Fruit fly (Drosophila melanogaster) Kc167 (cell line): Measurements from ENCODE around the gene CG31431.

Source experiments
- Sin3A ChIP-seq: fragments of >200 bp; optimal IDR thresholded peaks from 2 replicates; lab custom pipeline; 2018; ENCODE audit warnings: missing external identifiers
- insv ChIP-seq: fragments of >200 bp; optimal IDR thresholded peaks from 3 replicates; lab custom pipeline; 2018; ENCODE audit warnings: missing external identifiers

dm6 chr3R:21843665-21844064 is 26.8 kb upstream of the CG31431 start, which contains the start of gene Gr93b:
- TF ChIP-seq insv (lab: Kevin White, UChicago), result no peak
- no peak for TF ChIP-seq Sin3A (lab: Kevin White, UChicago)
